Fruit fly (Drosophila melanogaster) whole organism, embryonic: ENCODE results near the gene CG7342.

Experiments
- Atf3 ChIP-seq: fragments of 200-800 bp; sonication (Bioruptor generic); optimal IDR thresholded peaks from 3 replicates; lab custom pipeline; 2016; ENCODE audit warnings: missing biosample characterization, missing genetic modification characterization
- CG10431 ChIP-seq: fragments of 200-800 bp; sonication (Bioruptor generic); optimal IDR thresholded peaks from 3 replicates; lab custom pipeline; 2018; ENCODE audit warnings: missing biosample characterization, mild to moderate bottlenecking, missing genetic modification characterization
- CG10654 ChIP-seq: fragments of 200-800 bp; sonication (Bioruptor generic); optimal IDR thresholded peaks from 2 replicates; lab custom pipeline; 2016; ENCODE audit warnings: missing biosample characterization, missing genetic modification characterization
- CG10959 ChIP-seq: fragments of 200-800 bp; sonication (Bioruptor generic); IDR thresholded peaks from 2 replicates; pipeline ENCODE4 v1.3.6; 2022; ENCODE audit warnings: missing biosample characterization, missing genetic modification characterization
- CG11085 ChIP-seq: fragments of 200-800 bp; sonication (Bioruptor generic); IDR thresholded peaks from 2 replicates; pipeline ENCODE4 v1.3.6; 2022; ENCODE audit warnings: missing biosample characterization, missing genetic modification characterization
- CG11093 ChIP-seq: fragments of 200-800 bp; sonication (Bioruptor generic); IDR thresholded peaks from 3 replicates; pipeline ENCODE4 v1.3.6; 2022; ENCODE audit warnings: missing biosample characterization, missing genetic modification characterization
- CG11456 ChIP-seq: fragments of 200-800 bp; sonication (Bioruptor generic); IDR thresholded peaks from 3 replicates; pipeline ENCODE4 v1.3.6; 2022; ENCODE audit warnings: missing biosample characterization, missing genetic modification characterization
- CG12744 ChIP-seq: fragments of 200-800 bp; sonication (Bioruptor generic); optimal IDR thresholded peaks from 2 replicates; lab custom pipeline; 2016; ENCODE audit warnings: missing biosample characterization, missing genetic modification characterization
- CG12942 ChIP-seq: fragments of 200-800 bp; sonication (Bioruptor generic); optimal IDR thresholded peaks from 3 replicates; lab custom pipeline; 2016; ENCODE audit warnings: missing biosample characterization, missing genetic modification characterization
- CG13424 ChIP-seq: fragments of 200-800 bp; sonication (Bioruptor generic); optimal IDR thresholded peaks from 2 replicates; lab custom pipeline; 2019; ENCODE audit warnings: missing biosample characterization, mild to moderate bottlenecking, missing genetic modification characterization, moderate library complexity
- CG14710 ChIP-seq: fragments of 200-800 bp; sonication (Bioruptor generic); optimal IDR thresholded peaks from 3 replicates; lab custom pipeline; 2019; ENCODE audit warnings: missing biosample characterization, mild to moderate bottlenecking, missing genetic modification characterization, moderate library complexity
- CG15479 ChIP-seq: fragments of 200-800 bp; sonication (Bioruptor generic); optimal IDR thresholded peaks from 3 replicates; lab custom pipeline; 2019; ENCODE audit warnings: missing biosample characterization, mild to moderate bottlenecking, missing genetic modification characterization, moderate library complexity
- CG16779 ChIP-seq: fragments of 200-800 bp; sonication (Bioruptor generic); IDR thresholded peaks from 2 replicates; pipeline ENCODE4 v1.3.6; 2022; ENCODE audit warnings: missing biosample characterization, missing genetic modification characterization
- CG17186 ChIP-seq: fragments of 200-800 bp; sonication (Bioruptor generic); optimal IDR thresholded peaks from 3 replicates; lab custom pipeline; 2017; ENCODE audit warnings: missing biosample characterization, missing genetic modification reagents, missing genetic modification characterization
- CG18011 ChIP-seq: fragments of 200-800 bp; sonication (Bioruptor generic); optimal IDR thresholded peaks from 2 replicates; lab custom pipeline; 2017; ENCODE audit warnings: missing biosample characterization, missing genetic modification characterization, mild to moderate bottlenecking, moderate library complexity, missing genotype
- CG3065 ChIP-seq: fragments of 200-800 bp; sonication (Bioruptor generic); optimal IDR thresholded peaks from 2 replicates; lab custom pipeline; 2016; ENCODE audit warnings: missing biosample characterization, missing genetic modification characterization
- CG4282 ChIP-seq: fragments of 200-800 bp; sonication (Bioruptor generic); optimal IDR thresholded peaks from 2 replicates; lab custom pipeline; 2016; ENCODE audit warnings: missing biosample characterization, missing genetic modification characterization
- CG4820 ChIP-seq: fragments of 200-800 bp; sonication (Bioruptor generic); optimal IDR thresholded peaks from 3 replicates; lab custom pipeline; 2016; ENCODE audit warnings: missing biosample characterization, missing genetic modification characterization
- CG5245 ChIP-seq: fragments of 200-800 bp; sonication (Bioruptor generic); optimal IDR thresholded peaks from 3 replicates; lab custom pipeline; 2016; ENCODE audit warnings: missing biosample characterization, missing genetic modification characterization
- CG6175 ChIP-seq: fragments of 200-800 bp; sonication (Bioruptor generic); IDR thresholded peaks from 3 replicates; pipeline ENCODE4 v1.3.6; 2022; ENCODE audit warnings: missing biosample characterization, missing genetic modification characterization
- CG7556 ChIP-seq: fragments of 200-800 bp; sonication (Bioruptor generic); optimal IDR thresholded peaks from 2 replicates; lab custom pipeline; 2017; ENCODE audit warnings: missing biosample characterization, mild to moderate bottlenecking, missing genetic modification characterization
- CG7839 ChIP-seq: fragments of 200-800 bp; sonication (Bioruptor generic); optimal IDR thresholded peaks from 3 replicates; lab custom pipeline; 2018; ENCODE audit warnings: missing biosample characterization, mild to moderate bottlenecking, missing genetic modification characterization, moderate library complexity
- Ets65A ChIP-seq: fragments of 200-800 bp; sonication (Bioruptor generic); peaks from one replicate; lab custom pipeline; 2016; ENCODE audit warnings: missing biosample characterization, missing genetic modification characterization
- HLH54F ChIP-seq: fragments of 200-800 bp; sonication (Bioruptor generic); optimal IDR thresholded peaks from 3 replicates; lab custom pipeline; 2016; ENCODE audit warnings: missing biosample characterization, missing genetic modification characterization
- HLHmδ ChIP-seq: fragments of 200-800 bp; sonication (Bioruptor generic); optimal IDR thresholded peaks from 2 replicates; lab custom pipeline; 2018; ENCODE audit warnings: missing biosample characterization, mild to moderate bottlenecking, missing genetic modification characterization, moderate library complexity
- Jarid2 ChIP-seq: fragments of 200-800 bp; sonication (Bioruptor generic); optimal IDR thresholded peaks from 3 replicates; lab custom pipeline; 2017; ENCODE audit warnings: mild to moderate bottlenecking, missing biosample characterization, missing genetic modification reagents, missing genetic modification characterization
- Mad ChIP-seq: fragments of 200-800 bp; sonication (Bioruptor generic); optimal IDR thresholded peaks from 2 replicates; lab custom pipeline; 2016; ENCODE audit warnings: missing biosample characterization, missing genetic modification characterization
- Max ChIP-seq: fragments of 200-800 bp; sonication (Bioruptor generic); optimal IDR thresholded peaks from 2 replicates; lab custom pipeline; 2016; ENCODE audit warnings: missing biosample characterization, mild to moderate bottlenecking, missing genetic modification characterization
- NC2α ChIP-seq: fragments of 200-800 bp; sonication (Bioruptor generic); optimal IDR thresholded peaks from 2 replicates; lab custom pipeline; 2016; ENCODE audit warnings: missing biosample characterization, missing genetic modification characterization
- Ravus ChIP-seq: fragments of 200-800 bp; sonication (Bioruptor generic); IDR thresholded peaks from 2 replicates; pipeline ENCODE4 v1.3.6; 2022; ENCODE audit warnings: missing biosample characterization, missing genetic modification characterization
- Six4 ChIP-seq: fragments of 200-800 bp; sonication (Bioruptor generic); optimal IDR thresholded peaks from 2 replicates; lab custom pipeline; 2016; ENCODE audit warnings: missing biosample characterization, missing genetic modification characterization
- Ssrp ChIP-seq: fragments of 200-800 bp; sonication (Bioruptor generic); optimal IDR thresholded peaks from 2 replicates; lab custom pipeline; 2018; ENCODE audit warnings: missing biosample characterization, mild to moderate bottlenecking, missing genetic modification characterization, moderate library complexity
- Xbp1 ChIP-seq: fragments of 200-800 bp; sonication (Bioruptor generic); optimal IDR thresholded peaks from 3 replicates; lab custom pipeline; 2016; ENCODE audit warnings: missing biosample characterization, mild to moderate bottlenecking, missing genetic modification characterization
- da ChIP-seq: fragments of 200-800 bp; sonication (Bioruptor generic); optimal IDR thresholded peaks from 2 replicates; lab custom pipeline; 2016; ENCODE audit warnings: missing biosample characterization, missing genetic modification characterization
- danr ChIP-seq: fragments of 200-800 bp; sonication (Bioruptor generic); IDR thresholded peaks from 2 replicates; pipeline ENCODE4 v1.3.6; 2022; ENCODE audit warnings: missing biosample characterization, missing genetic modification characterization
- disco-r ChIP-seq: fragments of 200-800 bp; sonication (Bioruptor generic); optimal IDR thresholded peaks from 2 replicates; lab custom pipeline; 2016; ENCODE audit warnings: missing biosample characterization, missing genetic modification characterization
- ems ChIP-seq: fragments of 200-800 bp; sonication (Bioruptor generic); optimal IDR thresholded peaks from 3 replicates; lab custom pipeline; 2016; ENCODE audit warnings: missing biosample characterization, missing genetic modification characterization
- gce ChIP-seq: fragments of 200-800 bp; sonication (Bioruptor generic); IDR thresholded peaks from 3 replicates; pipeline ENCODE4 v1.3.6; 2022; ENCODE audit warnings: missing biosample characterization, missing genetic modification characterization
- hkb ChIP-seq, 2 experiments: fragments of 200-800 bp in 1 of 2; fragments of >200 bp in 1 of 2; sonication (Bioruptor generic) in 1 of 2; IDR thresholded peaks in 1 of 2; optimal IDR thresholded peaks in 1 of 2; 2 replicates each; pipeline versions ENCODE4 v1.3.6 to Lab custom; 2017 to 2022; ENCODE audit warnings: missing biosample characterization in 1 of 2, missing genetic modification characterization in 1 of 2
- ind ChIP-seq: fragments of 200-800 bp; sonication (Bioruptor generic); optimal IDR thresholded peaks from 3 replicates; lab custom pipeline; 2016; ENCODE audit warnings: missing biosample characterization, missing genetic modification characterization
- jigr1 ChIP-seq: fragments of 200-800 bp; sonication (Bioruptor generic); IDR thresholded peaks from 3 replicates; pipeline ENCODE4 v1.3.6; 2022; ENCODE audit warnings: missing biosample characterization, missing genetic modification characterization
- nerfin-1 ChIP-seq: fragments of 200-800 bp; sonication (Bioruptor generic); optimal IDR thresholded peaks from 3 replicates; lab custom pipeline; 2019; ENCODE audit warnings: missing biosample characterization, mild to moderate bottlenecking, missing genetic modification characterization, moderate library complexity
- otp ChIP-seq: fragments of 200-800 bp; sonication (Bioruptor generic); IDR thresholded peaks from 3 replicates; pipeline ENCODE4, ENCODE4 v1.3.6; 2022; ENCODE audit warnings: missing biosample characterization, missing genetic modification characterization
- seq ChIP-seq: fragments of 200-800 bp; sonication (Bioruptor generic); IDR thresholded peaks from 2 replicates; pipeline ENCODE4 v1.3.6; 2022; ENCODE audit warnings: missing biosample characterization, missing genetic modification characterization
- slbo ChIP-seq: fragments of 200-800 bp; sonication (Bioruptor generic); IDR thresholded peaks from 2 replicates; pipeline ENCODE4 v1.3.6; 2022; ENCODE audit warnings: missing biosample characterization, missing genetic modification characterization
- slou ChIP-seq: fragments of 200-800 bp; sonication (Bioruptor generic); optimal IDR thresholded peaks from 3 replicates; lab custom pipeline; 2016; ENCODE audit warnings: missing biosample characterization, missing genetic modification characterization
- tll ChIP-seq, 2 experiments: fragments of 200-800 bp in 1 of 2; fragments of >200 bp in 1 of 2; sonication (Bioruptor generic) in 1 of 2; optimal IDR thresholded peaks; 2 replicates each; lab custom pipeline; 2017 to 2019; ENCODE audit warnings: missing biosample characterization in 2 of 2, missing genetic modification characterization in 2 of 2, mild to moderate bottlenecking in 1 of 2, moderate library complexity in 1 of 2
- vnd ChIP-seq: fragments of 200-800 bp; sonication (Bioruptor generic); IDR thresholded peaks from 3 replicates; pipeline ENCODE4 v1.3.6; 2022; ENCODE audit warnings: missing biosample characterization, missing genetic modification characterization; ENCODE audit not compliant: partially characterized antibody
- wdn ChIP-seq: fragments of 200-800 bp; sonication (Bioruptor generic); IDR thresholded peaks from 2 replicates; pipeline ENCODE4 v1.3.6; 2022; ENCODE audit warnings: missing biosample characterization, missing genetic modification characterization
- wor ChIP-seq: fragments of 200-800 bp; sonication (Bioruptor generic); IDR thresholded peaks from 2 replicates; pipeline ENCODE4 v1.3.6; 2022; ENCODE audit warnings: missing biosample characterization, missing genetic modification characterization

Gene CG7342

dm6 chr3R:19641498-19642065, 38.4 kb downstream of the CG7342 start (continued):
- TF ChIP-seq Ssrp (tag; lab: Kevin White, UChicago) = peak; percentile 83
- TF ChIP-seq CG4282 = no peak
- TF ChIP-seq CG10431 = peak; percentile 18
- TF ChIP-seq gce = peak; percentile 92
- TF ChIP-seq Six4 (GFP tag; lab: Kevin White, UChicago) = peak; percentile 65
- peak; percentile 89 for TF ChIP-seq CG11456 (GFP tag; lab: Robert Waterston, UW)
- peak; percentile 89 for TF ChIP-seq CG7839
- peak; percentile 34 for TF ChIP-seq Mad (GFP tag; lab: Kevin White, UChicago)
- peak; percentile 27 for TF ChIP-seq CG3065 (GFP tag; lab: Kevin White, UChicago)
- peak; percentile 50; the same call in 1 of the 2 replicates for TF ChIP-seq CG10959 (GFP tag; lab: Robert Waterston, UW)
- peak; percentile 74 for TF ChIP-seq danr (GFP tag; lab: Robert Waterston, UW)
- peak; percentile 53 for TF ChIP-seq CG12942 (GFP tag; lab: Kevin White, UChicago)
- peak; percentile 66 for TF ChIP-seq CG4820 (GFP tag; lab: Kevin White, UChicago)
- TF ChIP-seq ind (GFP tag; lab: Kevin White, UChicago) = peak; percentile 77
- peak; percentile 19 for TF ChIP-seq CG18011 (GFP tag; lab: Kevin White, UChicago)
- peak; percentile 71; the same call in 1 of the 2 replicates for TF ChIP-seq CG11085 (GFP tag; lab: Robert Waterston, UW)
- TF ChIP-seq Max (GFP tag; lab: Kevin White, UChicago) = peak; percentile 58
- TF ChIP-seq wdn = peak; percentile 85
- TF ChIP-seq seq (GFP tag; lab: Robert Waterston, UW) = peak; percentile 92
- peak; percentile 28 for TF ChIP-seq disco-r (GFP tag; lab: Kevin White, UChicago)
- no peak for TF ChIP-seq CG15479 (GFP tag; lab: Kevin White, UChicago)
- TF ChIP-seq CG11093 (GFP tag; lab: Robert Waterston, UW) = peak; percentile 46; the same call in 1 of the 3 replicates
- TF ChIP-seq Jarid2 (GFP tag; lab: Kevin White, UChicago) = peak; percentile 43
- TF ChIP-seq CG12744 (GFP tag; lab: Kevin White, UChicago) = peak; percentile 41
- TF ChIP-seq wor (GFP tag; lab: Robert Waterston, UW) = peak; percentile 55
- no peak for TF ChIP-seq HLHmδ (GFP tag; lab: Kevin White, UChicago)
- peak; percentile 82 for TF ChIP-seq CG7556
- peak; percentile 76 for TF ChIP-seq Ets65A (GFP tag; lab: Kevin White, UChicago)
- peak; percentile 16 for TF ChIP-seq HLH54F (GFP tag; lab: Kevin White, UChicago)
- peak; percentile 69; the same call in 2 of the 3 replicates for TF ChIP-seq CG6175 (GFP tag; lab: Robert Waterston, UW)
- peak; percentile 61 for TF ChIP-seq Ravus
- TF ChIP-seq Atf3 (GFP tag; lab: Kevin White, UChicago) = no peak
- TF ChIP-seq slbo (GFP tag; lab: Robert Waterston, UW) = peak; percentile 84
- TF ChIP-seq CG10654 (GFP tag; lab: Kevin White, UChicago) = peak; percentile 66
- no peak for TF ChIP-seq tll (GFP tag; optimal IDR thresholded peaks at IDR 0.05; lab: Kevin White, UChicago)
- peak; percentile 85 for TF ChIP-seq otp (GFP tag; lab: Robert Waterston, UW)
- TF ChIP-seq CG14710 (tag; lab: Kevin White, UChicago) = peak; percentile 79
- TF ChIP-seq jigr1 (GFP tag; lab: Robert Waterston, UW) = 0 out of 3 replicates have a peak, but pooled peaks have one; percentile 42
- TF ChIP-seq vnd (GFP tag; lab: Robert Waterston, UW) = no peak
- peak; percentile 46 for TF ChIP-seq CG5245 (GFP tag; lab: Kevin White, UChicago)
- peak; percentile 84 for TF ChIP-seq nerfin-1 (tag; lab: Kevin White, UChicago)
- no peak for TF ChIP-seq slou (GFP tag; lab: Kevin White, UChicago)
- TF ChIP-seq CG13424 = peak; percentile 93
- TF ChIP-seq da (GFP tag; lab: Kevin White, UChicago) = no peak
- TF ChIP-seq Xbp1 (GFP tag; lab: Kevin White, UChicago) = peak; percentile 82
- no peak for TF ChIP-seq hkb (optimal IDR thresholded peaks at IDR 0.05; lab: Kevin White, UChicago)
- peak; percentile 93 for TF ChIP-seq hkb (GFP tag; IDR thresholded peaks at IDR 0.05; lab: Robert Waterston, UW)
- TF ChIP-seq ems (GFP tag; lab: Kevin White, UChicago) = peak; percentile 65
- peak; percentile 22 for TF ChIP-seq NC2α
- TF ChIP-seq CG17186 (GFP tag; lab: Kevin White, UChicago) = no peak
- TF ChIP-seq CG16779 (GFP tag; lab: Robert Waterston, UW) = peak; percentile 83; the same call in 1 of the 2 replicates
